Worm (Caenorhabditis elegans): Measurements from ENCODE around the gene T14B4.1.

DNA sequence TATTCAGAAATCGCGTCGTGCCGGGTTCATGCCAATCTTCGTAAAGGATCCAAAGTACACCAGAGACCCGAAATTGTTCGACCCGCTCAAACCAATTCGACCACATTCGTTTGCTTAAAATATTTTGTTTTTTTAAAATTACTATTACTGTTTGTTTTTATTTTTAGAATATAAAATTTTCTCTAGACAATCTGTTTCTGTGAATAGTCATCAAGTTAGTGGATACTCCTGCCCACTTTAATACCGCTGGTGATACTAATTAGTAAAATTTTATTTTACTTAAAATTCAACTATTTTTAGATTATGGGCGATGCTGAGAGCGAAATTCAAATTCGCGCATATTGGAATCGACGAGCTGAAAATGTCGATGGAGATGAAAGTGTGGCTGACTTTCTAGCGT is at the start of gene T14B4.1:
- TF ChIP-seq blmp-1 (tag; optimal IDR thresholded peaks at IDR 0.05) (no peak), snpc-4 (tag; optimal IDR thresholded peaks at IDR 0.05) (no peak), ceh-43 (GFP tag; optimal IDR thresholded peaks at IDR 0.05) (no peak), ces-1 (GFP tag; optimal IDR thresholded peaks at IDR 0.05) (no peak), ceh-39 (tag; optimal IDR thresholded peaks at IDR 0.05) (no peak), lsy-2 (tag; optimal IDR thresholded peaks at IDR 0.05) (no peak), nhr-28 (tag; optimal IDR thresholded peaks at IDR 0.05) (no peak), sptf-1 (tag; optimal IDR thresholded peaks at IDR 0.05) (no peak), ztf-11 (tag; optimal IDR thresholded peaks at IDR 0.05) (no peak), mab-5 (tag; optimal IDR thresholded peaks at IDR 0.05) (no peak), unc-39 (tag; optimal IDR thresholded peaks at IDR 0.05) (no peak), unc-62 (GFP tag; optimal IDR thresholded peaks at IDR 0.05) (no peak), nhr-237 (tag; optimal IDR thresholded peaks at IDR 0.05) (no peak), mep-1 (tag; optimal IDR thresholded peaks at IDR 0.05) (no peak)

Data from whole organism, mixed stage, embryonic.